Fruit fly (Drosophila melanogaster) whole organism: ENCODE results near the gene Tango5.
A peak's percentile ranks its signal among the peaks of the same experiment; 100 is the strongest.

ENCODE experiments used
- CG8478 ChIP-seq: fragments of >200 bp; optimal IDR thresholded peaks from 2 replicates; lab custom pipeline; 2018; ENCODE audit warnings: inconsistent platforms
- Dll ChIP-seq: fragments of >200 bp; optimal IDR thresholded peaks from 2 replicates; lab custom pipeline; 2017
- pan ChIP-seq: fragments of >200 bp; optimal IDR thresholded peaks from 2 replicates; lab custom pipeline; 2017
- psq ChIP-seq: fragments of >200 bp; optimal IDR thresholded peaks from 2 replicates; lab custom pipeline; 2017
- usp ChIP-seq: fragments of >200 bp; optimal IDR thresholded peaks from 2 replicates; lab custom pipeline; 2017; ENCODE audit warnings: missing biosample characterization, missing genetic modification characterization, mixed read lengths

- TF ChIP-seq usp (GFP tag; lab: Kevin White, UChicago) (no peak), psq (lab: Kevin White, UChicago) (no peak), CG8478 (lab: Kevin White, UChicago) (no peak), pan (lab: Kevin White, UChicago) (no peak), Dll (lab: Kevin White, UChicago) (peak; percentile 64)
These were observed 28.4 kb downstream of the Tango5 start for dm6 chrX:10735682-10736353.
